Fruit fly (Drosophila melanogaster): ENCODE results near the gene Snmp1.
A peak's percentile ranks its signal among the peaks of the same experiment; 100 is the strongest.

Snmp1 gene

DNA sequence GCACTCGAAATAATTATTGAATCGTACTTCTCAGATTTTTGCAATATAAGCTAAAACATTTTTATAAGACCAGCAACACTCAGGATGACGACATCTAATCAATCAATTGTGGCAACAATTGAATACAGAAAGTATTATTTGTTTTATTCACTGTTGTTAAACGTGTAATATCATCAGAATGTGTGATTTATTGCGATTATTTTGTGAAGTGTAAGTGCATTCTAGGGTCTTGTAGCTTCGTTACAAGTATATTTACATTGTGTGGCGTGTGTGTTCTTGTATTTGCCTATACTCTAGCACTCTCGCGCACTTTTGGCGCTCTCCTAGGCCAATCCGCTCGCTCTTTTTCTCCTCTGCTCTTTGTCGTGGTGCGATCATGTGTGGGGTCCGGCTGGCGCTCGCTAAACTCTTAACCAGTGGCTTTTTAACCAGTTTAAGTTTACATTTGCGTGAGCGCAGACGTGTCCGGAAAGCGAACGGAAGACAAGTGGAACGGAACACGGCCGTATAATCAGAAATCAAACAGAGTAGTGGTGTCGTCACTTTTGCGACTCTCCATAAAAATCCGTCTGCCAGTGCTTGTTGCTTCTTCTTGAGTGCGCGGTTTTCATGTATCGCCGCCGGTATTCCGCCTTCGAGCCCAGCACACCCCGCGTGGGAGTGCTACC lies 36.6 kb upstream of the Snmp1 start (continued):
- TF ChIP-seq hb (GFP tag; IDR thresholded peaks at IDR 0.05; ENCODE audit: partially characterized antibody) = no peak
- TF ChIP-seq Hmr (GFP tag; optimal IDR thresholded peaks at IDR 0.05) = peak; percentile 70
- peak; percentile 35 for TF ChIP-seq kni (GFP tag; optimal IDR thresholded peaks at IDR 0.05)
- no peak for TF ChIP-seq bowl (GFP tag; IDR thresholded peaks at IDR 0.05)
- no peak for TF ChIP-seq Dll (GFP tag; IDR thresholded peaks at IDR 0.05; ENCODE audit: partially characterized antibody)
- TF ChIP-seq toy (GFP tag; IDR thresholded peaks at IDR 0.05) = no peak
- peak; percentile 77 for TF ChIP-seq CG17802 (tag; optimal IDR thresholded peaks at IDR 0.05)
- peak; percentile 72 for TF ChIP-seq tin (GFP tag; optimal IDR thresholded peaks at IDR 0.05)
- TF ChIP-seq Dip2 (GFP tag; IDR thresholded peaks at IDR 0.05) = no peak
- no peak for TF ChIP-seq CG7928 (GFP tag; optimal IDR thresholded peaks at IDR 0.05)
- no peak for TF ChIP-seq gro (GFP tag; optimal IDR thresholded peaks at IDR 0.05)
- peak in 1 of 2 experiments; percentile 87 for TF ChIP-seq Eip74EF (GFP tag; optimal IDR thresholded peaks at IDR 0.05)
- peak; percentile 45; the same call in 1 of the 2 replicates for TF ChIP-seq CG4730 (GFP tag; IDR thresholded peaks at IDR 0.05)
- TF ChIP-seq grn (GFP tag; optimal IDR thresholded peaks at IDR 0.05) = no peak
- no peak for TF ChIP-seq br (optimal IDR thresholded peaks at IDR 0.05)
- no peak for TF ChIP-seq CG34376 (GFP tag; optimal IDR thresholded peaks at IDR 0.05)
- TF ChIP-seq schlank (tag; optimal IDR thresholded peaks at IDR 0.05) = no peak
- peak; percentile 37 for TF ChIP-seq sqz (GFP tag; optimal IDR thresholded peaks at IDR 0.05)
- TF ChIP-seq croc (GFP tag; conservative IDR thresholded peaks at IDR 0.05) = peak; percentile 83
- peak; percentile 6 for TF ChIP-seq vfl (GFP tag; optimal IDR thresholded peaks at IDR 0.05)
- peak; percentile 76 for TF ChIP-seq CG6813 (GFP tag; optimal IDR thresholded peaks at IDR 0.05)
- TF ChIP-seq jing (GFP tag; optimal IDR thresholded peaks at IDR 0.05) = peak; percentile 87
- no peak for TF ChIP-seq CG2129 (GFP tag; IDR thresholded peaks at IDR 0.05; ENCODE audit: partially characterized antibody)
- TF ChIP-seq E2f1 (GFP tag; IDR thresholded peaks at IDR 0.05) = peak; percentile 80
- TF ChIP-seq klu (GFP tag; IDR thresholded peaks at IDR 0.05) = no peak
- peak; percentile 86 for TF ChIP-seq grau (tag; optimal IDR thresholded peaks at IDR 0.05)
- TF ChIP-seq CG9932 (GFP tag; IDR thresholded peaks at IDR 0.05) = 0 out of 2 replicates have a peak, but pooled peaks have one; percentile 16
- no peak for TF ChIP-seq mld (GFP tag; IDR thresholded peaks at IDR 0.05; ENCODE audit: partially characterized antibody)
- TF ChIP-seq ind (GFP tag; optimal IDR thresholded peaks at IDR 0.05) = peak; percentile 83
- TF ChIP-seq CG11560 (tag; IDR thresholded peaks at IDR 0.05) = no peak
- no peak for TF ChIP-seq NFAT (GFP tag; IDR thresholded peaks at IDR 0.05)
- peak; percentile 90 for TF ChIP-seq CG17359 (tag; optimal IDR thresholded peaks at IDR 0.05)
- TF ChIP-seq Opbp (GFP tag; IDR thresholded peaks at IDR 0.05; ENCODE audit: partially characterized antibody) = no peak
- peak; percentile 87 for TF ChIP-seq CG6689 (GFP tag; IDR thresholded peaks at IDR 0.05)
- TF ChIP-seq Hr51 (GFP tag; optimal IDR thresholded peaks at IDR 0.05) = peak; percentile 58 to 90
- peak; percentile 92 for TF ChIP-seq fd96Cb (tag; optimal IDR thresholded peaks at IDR 0.05)
- peak; percentile 77 for TF ChIP-seq CG9609 (GFP tag; optimal IDR thresholded peaks at IDR 0.05)
- TF ChIP-seq Hr78 (GFP tag; optimal IDR thresholded peaks at IDR 0.05) = peak in 1 of 2 experiments; percentile 81
- peak; percentile 59 for TF ChIP-seq sd (tag; optimal IDR thresholded peaks at IDR 0.05)
- TF ChIP-seq Stat92E (GFP tag; optimal IDR thresholded peaks at IDR 0.05) = peak in 1 of 3 experiments; percentile 33
- TF ChIP-seq so (GFP tag; IDR thresholded peaks at IDR 0.05) = peak; percentile 70
- peak; percentile 71 for TF ChIP-seq Meics (GFP tag; optimal IDR thresholded peaks at IDR 0.05)
- peak; percentile 94 for TF ChIP-seq dmrt99B (tag; optimal IDR thresholded peaks at IDR 0.05)
- TF ChIP-seq CG11247 (GFP tag; IDR thresholded peaks at IDR 0.05) = peak; percentile 12; the same call in 1 of the 2 replicates
- TF ChIP-seq D19B (GFP tag; optimal IDR thresholded peaks at IDR 0.05) = peak; percentile 82
- no peak for TF ChIP-seq fd102C (GFP tag; optimal IDR thresholded peaks at IDR 0.05)
- peak; percentile 57 for TF ChIP-seq CG15696 (tag; optimal IDR thresholded peaks at IDR 0.05)
- peak; percentile 61 for TF ChIP-seq repo (GFP tag; optimal IDR thresholded peaks at IDR 0.05)
